Fruit fly (Drosophila melanogaster) whole organism, adult: ENCODE measurements around the gene SecCl.

Source experiments
- CG11617 ChIP-seq: fragments of 200-800 bp; sonication (Bioruptor generic); optimal IDR thresholded peaks from 2 replicates; lab custom pipeline; 2017; ENCODE audit warnings: mild to moderate bottlenecking, missing biosample characterization, missing genetic modification reagents, missing genetic modification characterization
- CG33017 ChIP-seq: fragments of 200-800 bp; sonication (Bioruptor generic); optimal IDR thresholded peaks from 2 replicates; lab custom pipeline; 2018; ENCODE audit warnings: missing biosample characterization, mild to moderate bottlenecking, missing genetic modification characterization, moderate library complexity
- Clk ChIP-seq: fragments of 200-800 bp; sonication (Bioruptor generic); optimal IDR thresholded peaks from 2 replicates; lab custom pipeline; 2017; ENCODE audit warnings: missing biosample characterization, missing genetic modification characterization
- Crg-1 ChIP-seq: fragments of 200-800 bp; sonication (Bioruptor generic); optimal IDR thresholded peaks from 2 replicates; lab custom pipeline; 2016; ENCODE audit warnings: missing biosample characterization, missing genetic modification characterization
- bab1 ChIP-seq: fragments of 200-800 bp; sonication (Bioruptor generic); optimal IDR thresholded peaks from 3 replicates; lab custom pipeline; 2019; ENCODE audit warnings: missing biosample characterization, mild to moderate bottlenecking, missing genetic modification characterization, moderate library complexity
- cic ChIP-seq: fragments of 200-800 bp; sonication (Bioruptor generic); optimal IDR thresholded peaks from 2 replicates; lab custom pipeline; 2017; ENCODE audit warnings: missing biosample characterization, mild to moderate bottlenecking, missing genetic modification characterization, moderate library complexity
- cnc ChIP-seq, 2 experiments: fragments of >200 bp; optimal IDR thresholded peaks; 2 replicates each; lab custom pipeline; 2017

DNA sequence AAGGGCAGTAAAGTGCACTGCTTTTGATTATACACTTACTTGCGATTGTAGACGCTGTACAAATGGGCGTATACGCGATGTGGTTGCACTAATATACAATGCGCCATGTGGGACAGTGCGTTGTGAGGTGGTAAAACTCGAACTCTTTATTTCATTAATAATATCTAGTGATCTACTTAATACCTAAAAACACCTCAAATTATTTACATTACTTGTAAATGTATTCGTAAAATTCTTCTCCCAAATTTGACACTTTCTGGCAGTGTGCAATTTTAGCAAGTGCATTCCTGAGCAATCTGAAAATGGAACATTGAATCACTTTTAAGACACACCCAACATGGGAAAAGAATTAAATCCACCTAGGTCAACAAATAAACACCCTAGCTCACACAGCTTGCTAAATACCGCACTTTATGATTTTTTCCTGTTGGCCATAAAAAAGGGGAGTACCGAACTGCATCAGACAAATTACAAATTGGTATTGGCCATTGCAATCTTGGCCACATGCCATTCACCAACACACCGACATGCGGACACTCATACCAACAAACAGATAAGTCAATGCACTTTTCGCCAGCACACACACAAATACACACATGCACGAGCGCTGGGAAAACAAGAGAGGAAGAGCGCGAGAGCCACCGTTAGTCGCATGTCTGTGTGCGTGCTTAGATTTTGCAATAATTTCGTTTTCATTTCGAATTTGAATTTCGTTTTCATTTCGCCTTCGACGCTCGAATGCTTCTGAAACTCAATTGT, 29.2 kb downstream of the SecCl start:
- TF ChIP-seq cic (GFP tag; lab: Kevin White, UChicago), result no peak
- TF ChIP-seq Crg-1 (GFP tag; lab: Kevin White, UChicago), result no peak
- no peak for TF ChIP-seq cnc (optimal IDR thresholded peaks at IDR 0.05; lab: Kevin White, UChicago)
- no peak for TF ChIP-seq CG33017 (tag; lab: Kevin White, UChicago)
- no peak for TF ChIP-seq Clk (GFP tag; lab: Kevin White, UChicago)
- TF ChIP-seq bab1 (GFP tag; lab: Kevin White, UChicago), result no peak
- no peak for TF ChIP-seq CG11617 (GFP tag; lab: Kevin White, UChicago)
